Fruit fly (Drosophila melanogaster) whole organism, adult: ENCODE data around the gene Obp93a.

ENCODE experiments used
- CG5204 ChIP-seq: fragments of 200-800 bp; sonication (Bioruptor generic); optimal IDR thresholded peaks from 2 replicates; lab custom pipeline; 2016; ENCODE audit warnings: missing biosample characterization, missing genetic modification characterization
- tj ChIP-seq: fragments of 200-800 bp; sonication (Bioruptor generic); optimal IDR thresholded peaks from 3 replicates; lab custom pipeline; 2017; ENCODE audit warnings: missing biosample characterization, mild to moderate bottlenecking, missing genetic modification characterization, moderate library complexity

dm6 chr3R:21168105-21168504 is 38.6 kb upstream of the Obp93a start, which contains the start of gene Snmp1:
- TF ChIP-seq CG5204 (GFP tag; lab: Kevin White, UChicago) (no peak), tj (GFP tag; lab: Kevin White, UChicago) (no peak)
